Fruit fly (Drosophila melanogaster): Measurements from ENCODE around the gene Mtch.
A peak's percentile ranks its signal among the peaks of the same experiment; 100 is the strongest.

DNA sequence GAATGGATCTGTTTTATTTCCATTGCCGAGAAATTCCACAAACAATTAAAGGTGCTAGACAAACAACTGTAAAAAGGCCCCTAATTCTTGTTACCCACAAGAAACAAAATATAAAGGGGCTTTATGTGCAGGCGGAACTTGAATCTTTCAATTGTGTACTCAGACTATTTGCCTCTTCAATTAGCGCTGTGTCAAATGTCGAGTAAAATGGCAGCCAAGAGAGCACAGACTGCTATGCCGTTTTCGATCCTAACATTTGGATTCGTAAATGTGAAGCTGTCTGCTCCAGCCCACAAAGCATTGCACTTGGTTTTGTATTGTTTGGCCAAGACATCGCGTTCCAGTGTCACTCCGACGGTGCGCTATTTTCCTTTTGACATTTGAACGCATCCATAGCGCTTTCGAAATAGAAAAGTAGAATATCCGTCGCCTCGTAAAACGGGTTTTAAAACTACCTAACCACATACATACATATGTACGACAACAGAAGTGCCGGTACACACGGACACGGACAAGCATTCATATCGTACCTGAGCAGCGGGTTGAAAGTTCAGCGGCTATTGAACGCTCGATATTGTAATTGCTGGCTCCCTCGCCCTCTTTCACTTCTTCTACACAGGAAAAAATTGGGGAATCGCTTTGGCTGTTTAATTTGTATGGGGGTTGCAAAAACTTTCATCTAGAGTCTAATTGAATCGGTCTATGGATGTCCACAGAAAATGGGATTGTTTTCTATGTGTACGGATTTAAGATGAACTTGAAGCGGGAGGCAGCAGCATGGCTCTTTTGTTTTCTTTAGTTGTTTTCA, 18.2 kb upstream of the Mtch start:
- no peak for TF ChIP-seq rn (GFP tag; IDR thresholded peaks at IDR 0.05)
- TF ChIP-seq Pif1A (GFP tag; optimal IDR thresholded peaks at IDR 0.05) = peak; percentile 68

All from whole organism, pupa.